Worm (Caenorhabditis elegans): ENCODE data around the gene tftc-3.

tftc-3 gene

DNA sequence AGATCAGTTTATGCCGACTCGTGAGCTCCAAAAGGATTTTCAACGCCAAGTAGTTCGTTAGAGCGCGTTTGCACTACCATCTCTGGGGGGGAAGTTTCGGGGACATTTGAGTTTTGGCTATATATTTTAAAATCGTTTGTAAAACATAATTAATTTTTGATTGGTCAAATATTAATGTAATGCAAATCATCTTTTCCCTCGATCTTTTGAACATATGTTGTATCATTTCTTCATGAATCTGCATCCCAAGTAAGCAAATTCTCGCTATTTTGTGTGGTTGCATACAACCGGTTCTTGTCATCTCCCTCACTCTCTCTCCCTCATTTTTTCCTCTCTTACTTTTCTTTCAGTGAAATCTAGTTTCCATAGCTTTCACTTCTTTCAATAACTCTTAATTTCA, 32.0 kb downstream of the tftc-3 start (continued):
- peak; percentile 27 for TF ChIP-seq dpl-1 (GFP tag; optimal IDR thresholded peaks at IDR 0.05)
- TF ChIP-seq lin-29 (GFP tag; IDR thresholded peaks at IDR 0.05): no peak
- TF ChIP-seq F26F4.8 (GFP tag; conservative IDR thresholded peaks at IDR 0.05): no peak
- TF ChIP-seq F49E8.2 (tag; optimal IDR thresholded peaks at IDR 0.05; ENCODE audit: borderline replicate concordance): no peak
- TF ChIP-seq ces-1 (GFP tag; optimal IDR thresholded peaks at IDR 0.05): no peak
- TF ChIP-seq hlh-11 (tag; optimal IDR thresholded peaks at IDR 0.05): peak; percentile 59
- TF ChIP-seq skn-1 (tag; optimal IDR thresholded peaks at IDR 0.05): no peak
- no peak for TF ChIP-seq daf-12 (tag; optimal IDR thresholded peaks at IDR 0.05)
- TF ChIP-seq vab-7 (GFP tag; IDR thresholded peaks at IDR 0.05): no peak
- TF ChIP-seq mxl-3 (GFP tag; optimal IDR thresholded peaks at IDR 0.05): peak; percentile 24
- no peak for TF ChIP-seq ceh-32 (tag; optimal IDR thresholded peaks at IDR 0.05; ENCODE audit: poor library complexity)
- TF ChIP-seq hmg-1.1 (GFP tag; IDR thresholded peaks at IDR 0.05): no peak; the same call in 1 of the 2 replicates
- no peak for TF ChIP-seq mdt-29 (GFP tag; IDR thresholded peaks at IDR 0.05)
- TF ChIP-seq ztf-11 (tag; optimal IDR thresholded peaks at IDR 0.05): no peak
- TF ChIP-seq hlh-30 (tag; optimal IDR thresholded peaks at IDR 0.05; ENCODE audit: insufficient read depth): peak; percentile 64
- TF ChIP-seq attf-4 (tag; optimal IDR thresholded peaks at IDR 0.05): no peak
- no peak for TF ChIP-seq fos-1 (tag; optimal IDR thresholded peaks at IDR 0.05)
- TF ChIP-seq Y48G9A.11 (GFP tag; IDR thresholded peaks at IDR 0.05): no peak
- peak; percentile 32 for TF ChIP-seq zag-1 (tag; optimal IDR thresholded peaks at IDR 0.05)
- TF ChIP-seq ceh-28 (tag; optimal IDR thresholded peaks at IDR 0.05): no peak
- TF ChIP-seq nhr-41 (GFP tag; IDR thresholded peaks at IDR 0.05): no peak
- TF ChIP-seq ceh-62 (tag; optimal IDR thresholded peaks at IDR 0.05): no peak
- no peak for TF ChIP-seq ZK337.2 (GFP tag; IDR thresholded peaks at IDR 0.05)
- TF ChIP-seq dmd-9 (GFP tag; IDR thresholded peaks at IDR 0.05): no peak
- TF ChIP-seq F37D6.2 (tag; optimal IDR thresholded peaks at IDR 0.05): no peak
- peak; percentile 14 for TF ChIP-seq spr-1 (tag; optimal IDR thresholded peaks at IDR 0.05)
- TF ChIP-seq ztf-7 (tag; optimal IDR thresholded peaks at IDR 0.05): no peak
- no peak for TF ChIP-seq daf-16 (GFP tag; optimal IDR thresholded peaks at IDR 0.05)
- TF ChIP-seq daf-16 (tag; optimal IDR thresholded peaks at IDR 0.05): peak; percentile 12
- peak; percentile 63 for TF ChIP-seq mep-1 (tag; optimal IDR thresholded peaks at IDR 0.05)
- no peak for TF ChIP-seq nhr-237 (tag; optimal IDR thresholded peaks at IDR 0.05)
- TF ChIP-seq unc-62 (GFP tag; optimal IDR thresholded peaks at IDR 0.05 in 1 of 2): no peak
- TF ChIP-seq unc-62 (tag; optimal IDR thresholded peaks at IDR 0.05): no peak
- no peak for TF ChIP-seq spr-3 (GFP tag; optimal IDR thresholded peaks at IDR 0.05)
- no peak for TF ChIP-seq lin-1 (GFP tag; IDR thresholded peaks at IDR 0.05)
- TF ChIP-seq lin-38 (GFP tag; IDR thresholded peaks at IDR 0.05): peak; percentile 93
- TF ChIP-seq saeg-2 (GFP tag; IDR thresholded peaks at IDR 0.05): no peak
- no peak for TF ChIP-seq snpc-1.2 (GFP tag; IDR thresholded peaks at IDR 0.05)
- TF ChIP-seq mes-2 (tag; optimal IDR thresholded peaks at IDR 0.05; ENCODE audit: poor library complexity, severe bottlenecking): peak; percentile 38
- no peak for TF ChIP-seq cey-2 (tag; optimal IDR thresholded peaks at IDR 0.05; ENCODE audit: borderline replicate concordance, insufficient read depth)
- TF ChIP-seq duxl-1 (tag; optimal IDR thresholded peaks at IDR 0.05; ENCODE audit: poor library complexity): no peak
- no peak for TF ChIP-seq php-3 (GFP tag; IDR thresholded peaks at IDR 0.05)
- peak in 1 of 2 experiments; percentile 17 for TF ChIP-seq mdl-1 (tag; optimal IDR thresholded peaks at IDR 0.05)
- TF ChIP-seq arid-1 (GFP tag; conservative IDR thresholded peaks at IDR 0.05): no peak
- no peak for TF ChIP-seq egl-27 (tag; optimal IDR thresholded peaks at IDR 0.05)
- TF ChIP-seq egl-43 (GFP tag; IDR thresholded peaks at IDR 0.05): 0 out of 2 replicates have a peak, but pooled peaks have one; percentile 25
- TF ChIP-seq lin-39 (tag; optimal IDR thresholded peaks at IDR 0.05): no peak
- TF ChIP-seq snpc-4 (tag; optimal IDR thresholded peaks at IDR 0.05): no peak
- TF ChIP-seq gei-8 (GFP tag; optimal IDR thresholded peaks at IDR 0.05): no peak
- TF ChIP-seq jun-1 (tag; optimal IDR thresholded peaks at IDR 0.05): no peak
- TF ChIP-seq Y75B8A.6 (GFP tag; IDR thresholded peaks at IDR 0.05): no peak
- TF ChIP-seq fkh-10 (GFP tag; optimal IDR thresholded peaks at IDR 0.05): peak; percentile 53
